Worm (Caenorhabditis elegans) whole organism, L3 larva: ENCODE data around the gene srx-39.

Source experiments
- R02D3.7 ChIP-seq: fragments of 150-350 bp; optimal IDR thresholded peaks from 2 replicates; lab custom pipeline; 2014; ENCODE audit warnings: missing biosample characterization, missing genetic modification characterization
- ZK546.5 ChIP-seq: sonication (generic microtip); optimal IDR thresholded peaks from 2 replicates; lab custom pipeline; 2017; ENCODE audit warnings: missing biosample characterization, missing genetic modification characterization
- ceh-82 ChIP-seq: fragments of 150-350 bp; optimal IDR thresholded peaks from 2 replicates; lab custom pipeline; 2014; ENCODE audit warnings: missing biosample characterization, missing genetic modification characterization
- ceh-9 ChIP-seq: sonication (generic microtip); optimal IDR thresholded peaks from 2 replicates; lab custom pipeline; 2018; ENCODE audit warnings: missing biosample characterization, missing genetic modification characterization
- daf-12 ChIP-seq: fragments of 150-350 bp; optimal IDR thresholded peaks from 2 replicates; lab custom pipeline; 2014; ENCODE audit warnings: missing biosample characterization, missing genetic modification reagents, missing genetic modification characterization
- egl-27 ChIP-seq: sonication (generic microtip); optimal IDR thresholded peaks from 4 replicates; lab custom pipeline; 2017; ENCODE audit warnings: missing biosample characterization, missing genetic modification reagents, missing genetic modification characterization
- egl-5 ChIP-seq: fragments of 150-350 bp; optimal IDR thresholded peaks from 2 replicates; lab custom pipeline; 2017; ENCODE audit warnings: missing biosample characterization, missing genetic modification reagents, missing genetic modification characterization, inconsistent platforms
- elt-2 ChIP-seq: sonication (generic microtip); optimal IDR thresholded peaks from 2 replicates; lab custom pipeline; 2016; ENCODE audit warnings: missing genetic modification reagents, mild to moderate bottlenecking, missing genetic modification characterization, missing compliant biosample characterization
- elt-3 ChIP-seq, 3 experiments: fragments of 150-350 bp in 1 of 3; sonication (generic microtip) in 2 of 3; optimal IDR thresholded peaks; 2 replicates in 2 of 3; 4 replicates in 1 of 3; lab custom pipeline; 2014 to 2017; ENCODE audit warnings: missing biosample characterization in 3 of 3, missing genetic modification characterization in 3 of 3
- eor-1 ChIP-seq, 2 experiments: fragments of 150-350 bp; optimal IDR thresholded peaks; 2 replicates each; lab custom pipeline; 2014 to 2018; ENCODE audit warnings: missing biosample characterization in 2 of 2, missing genetic modification characterization in 2 of 2
- fkh-10 ChIP-seq: sonication (generic microtip); optimal IDR thresholded peaks from 2 replicates; lab custom pipeline; 2017; ENCODE audit warnings: missing biosample characterization, missing genetic modification reagents, missing genetic modification characterization
- fkh-2 ChIP-seq: fragments of 150-350 bp; optimal IDR thresholded peaks from 2 replicates; lab custom pipeline; 2014; ENCODE audit warnings: missing biosample characterization, missing genetic modification reagents, missing genetic modification characterization
- fos-1 ChIP-seq: fragments of 150-350 bp; optimal IDR thresholded peaks from 2 replicates; lab custom pipeline; 2014; ENCODE audit warnings: missing biosample characterization, missing genetic modification characterization
- lin-39 ChIP-seq: fragments of 150-350 bp; optimal IDR thresholded peaks from 2 replicates; lab custom pipeline; 2018; ENCODE audit warnings: missing biosample characterization, missing genetic modification reagents, missing genetic modification characterization
- mml-1 ChIP-seq: fragments of 150-350 bp; sonication (generic microtip); optimal IDR thresholded peaks from 3 replicates; lab custom pipeline; 2014; ENCODE audit warnings: missing biosample characterization, missing genetic modification characterization
- nfya-1 ChIP-seq: sonication (generic microtip); optimal IDR thresholded peaks from 2 replicates; lab custom pipeline; 2017; ENCODE audit warnings: missing genetic modification characterization, mild to moderate bottlenecking, missing compliant biosample characterization, antibody characterized with exemption, moderate library complexity; ENCODE audit not compliant: insufficient read depth
- nhr-237 ChIP-seq: fragments of 150-350 bp; optimal IDR thresholded peaks from 2 replicates; lab custom pipeline; 2014; ENCODE audit warnings: missing biosample characterization, missing genetic modification characterization
- nhr-28 ChIP-seq: fragments of 150-350 bp; optimal IDR thresholded peaks from 2 replicates; lab custom pipeline; 2014; ENCODE audit warnings: missing biosample characterization, missing genetic modification characterization
- nhr-43 ChIP-seq: sonication (generic microtip); optimal IDR thresholded peaks from 2 replicates; lab custom pipeline; 2016; ENCODE audit warnings: mild to moderate bottlenecking, missing genetic modification characterization, missing compliant biosample characterization; ENCODE audit not compliant: poor library complexity, severe bottlenecking
- nhr-67 ChIP-seq: fragments of 150-350 bp; optimal IDR thresholded peaks from 2 replicates; lab custom pipeline; 2014; ENCODE audit warnings: missing biosample characterization, missing genetic modification characterization
- nhr-77 ChIP-seq: fragments of 150-350 bp; optimal IDR thresholded peaks from 2 replicates; lab custom pipeline; 2014; ENCODE audit warnings: missing biosample characterization, missing genetic modification characterization
- pha-4 ChIP-seq: fragments of 150-350 bp; optimal IDR thresholded peaks from 2 replicates; lab custom pipeline; 2014; ENCODE audit warnings: missing biosample characterization, missing genetic modification reagents, missing genetic modification characterization
- pqm-1 ChIP-seq: fragments of 150-350 bp; optimal IDR thresholded peaks from 2 replicates; lab custom pipeline; 2017; ENCODE audit warnings: missing biosample characterization, missing genetic modification characterization, inconsistent platforms
- skn-1 ChIP-seq: fragments of 150-350 bp; optimal IDR thresholded peaks from 2 replicates; lab custom pipeline; 2014; ENCODE audit warnings: missing biosample characterization, missing genetic modification characterization
- snpc-4 ChIP-seq: fragments of 150-350 bp; optimal IDR thresholded peaks from 2 replicates; lab custom pipeline; 2014; ENCODE audit warnings: missing biosample characterization, missing genetic modification characterization
- tbx-2 ChIP-seq: sonication (generic microtip); optimal IDR thresholded peaks from 2 replicates; lab custom pipeline; 2016; ENCODE audit warnings: mild to moderate bottlenecking, missing genetic modification characterization, missing compliant biosample characterization
- unc-39 ChIP-seq: sonication (generic microtip); optimal IDR thresholded peaks from 4 replicates; lab custom pipeline; 2017; ENCODE audit warnings: missing biosample characterization, missing genetic modification characterization
- zag-1 ChIP-seq: fragments of 150-350 bp; optimal IDR thresholded peaks from 2 replicates; lab custom pipeline; 2014; ENCODE audit warnings: missing biosample characterization, missing genetic modification characterization

srx-39 gene

ce11 chrV:5126793-5127192 lies 30.8 kb downstream of the srx-39 start, which contains the start of gene F14F9.5:
TSS of gene F14F9.5 (plus strand) at chrV:5127093.
- TF ChIP-seq daf-12 (tag; lab: Kevin White, UChicago) = no peak
- TF ChIP-seq, all 47 proteins: peak for 0

ce11 chrV:5119679-5120078 lies 37.9 kb downstream of the srx-39 start, which contains the start of gene sid-1:
TSS of gene sid-1 (plus strand) at chrV:5119970.
- TF ChIP-seq pha-4 (tag; lab: Kevin White, UChicago) = peak; percentile 27
- no peak for TF ChIP-seq nfya-1 (tag; lab: Kevin White, UChicago)
- TF ChIP-seq pqm-1 = peak; percentile 23
- no peak for TF ChIP-seq tbx-2 (tag; lab: Kevin White, UChicago)
- TF ChIP-seq mml-1 (tag; lab: Kevin White, UChicago) = no peak
- TF ChIP-seq nhr-237 (tag; lab: Kevin White, UChicago) = no peak
- TF ChIP-seq elt-2 (tag; lab: Kevin White, UChicago) = peak; percentile 76
- TF ChIP-seq skn-1 (tag; lab: Kevin White, UChicago) = no peak
- TF ChIP-seq nhr-67 (tag; lab: Kevin White, UChicago) = no peak
- TF ChIP-seq ceh-9 (tag; lab: Kevin White, UChicago) = no peak
- TF ChIP-seq egl-27 = no peak
- TF ChIP-seq eor-1 (tag; optimal IDR thresholded peaks at IDR 0.05; lab: Kevin White, UChicago) = no peak
- TF ChIP-seq zag-1 (tag; lab: Kevin White, UChicago) = no peak
- TF ChIP-seq ceh-82 (tag; lab: Kevin White, UChicago) = no peak
- no peak for TF ChIP-seq nhr-28 (tag; lab: Kevin White, UChicago)
- TF ChIP-seq lin-39 (tag; lab: Kevin White, UChicago) = no peak

- TF ChIP-seq fos-1 (tag; lab: Kevin White, UChicago) = no peak
- TF ChIP-seq nhr-67 (tag; lab: Kevin White, UChicago) = no peak
- TF ChIP-seq ZK546.5 (tag; lab: Kevin White, UChicago) = no peak
- TF ChIP-seq fkh-2 (tag; lab: Kevin White, UChicago) = no peak
- TF ChIP-seq nhr-43 (tag; lab: Kevin White, UChicago) = no peak
- TF ChIP-seq egl-5 (tag; lab: Kevin White, UChicago) = no peak
- no peak for TF ChIP-seq eor-1 (tag; optimal IDR thresholded peaks at IDR 0.05; lab: Kevin White, UChicago)
- no peak for TF ChIP-seq elt-3 (tag; optimal IDR thresholded peaks at IDR 0.05; lab: Kevin White, UChicago)
- TF ChIP-seq snpc-4 = no peak
- TF ChIP-seq skn-1 (tag; lab: Kevin White, UChicago) = no peak
- no peak for TF ChIP-seq R02D3.7 (tag; lab: Kevin White, UChicago)
- no peak for TF ChIP-seq fkh-10
- TF ChIP-seq pha-4 (tag; lab: Kevin White, UChicago) = no peak
- no peak for TF ChIP-seq ceh-9 (tag; lab: Kevin White, UChicago)
Measured at ce11 chrV:5119109-5119508, 38.5 kb downstream of the srx-39 start, which contains the start of gene C04F5.9. TSS of gene C04F5.9 (minus strand) at chrV:5119209.

- no peak for TF ChIP-seq nhr-77
Measured at ce11 chrV:5113654-5114053, 43.9 kb downstream of the srx-39 start, which contains the start of gene C04F5.8. TSS of gene C04F5.8 (minus strand) at chrV:5113754.

- TF ChIP-seq lin-39 (tag; lab: Kevin White, UChicago) = no peak
- peak; percentile 63 for TF ChIP-seq nhr-43 (tag; lab: Kevin White, UChicago)
Measured at ce11 chrV:5110684-5111083, 46.9 kb downstream of the srx-39 start, which contains the start of gene ugt-63. TSS of gene ugt-63 (minus strand) at chrV:5110772.

- no peak for TF ChIP-seq nhr-28 (tag; lab: Kevin White, UChicago)
- no peak for TF ChIP-seq lin-39 (tag; lab: Kevin White, UChicago)
- no peak for TF ChIP-seq unc-39 (tag; lab: Kevin White, UChicago)
- no peak for TF ChIP-seq daf-12 (tag; lab: Kevin White, UChicago)
- TF ChIP-seq pha-4 (tag; lab: Kevin White, UChicago) = no peak
- no peak for TF ChIP-seq nhr-77
- no peak for TF ChIP-seq nhr-67 (tag; lab: Kevin White, UChicago)
Measured at ce11 chrV:5107816-5108215, 49.7 kb downstream of the srx-39 start, which contains the start of gene srab-3. TSS of gene srab-3 (minus strand) at chrV:5107916.
